Fruit fly (Drosophila melanogaster) whole organism, embryonic: ENCODE measurements around the gene crc.

ENCODE experiments used
- Adf1 ChIP-seq: fragments of 200-800 bp; sonication (Bioruptor generic); IDR thresholded peaks from 2 replicates; pipeline ENCODE4 v1.3.6; 2022; ENCODE audit warnings: missing biosample characterization, missing genetic modification characterization
- C15 ChIP-seq: fragments of 200-800 bp; sonication (Bioruptor generic); IDR thresholded peaks from 3 replicates; pipeline ENCODE4 v1.3.6; 2022; ENCODE audit warnings: missing biosample characterization, missing genetic modification characterization
- CG10209 ChIP-seq: fragments of 200-800 bp; sonication (Bioruptor generic); optimal IDR thresholded peaks from 3 replicates; lab custom pipeline; 2017; ENCODE audit warnings: missing biosample characterization, mild to moderate bottlenecking, missing genetic modification characterization, missing genetic modification reagents
- CG10543 ChIP-seq: fragments of 200-800 bp; sonication (Bioruptor generic); optimal IDR thresholded peaks from 3 replicates; lab custom pipeline; 2017; ENCODE audit warnings: missing biosample characterization, mild to moderate bottlenecking, missing genetic modification characterization, moderate library complexity
- CG10654 ChIP-seq: fragments of 200-800 bp; sonication (Bioruptor generic); optimal IDR thresholded peaks from 2 replicates; lab custom pipeline; 2016; ENCODE audit warnings: missing biosample characterization, missing genetic modification characterization
- CG12104 ChIP-seq: fragments of 200-800 bp; sonication (Bioruptor generic); optimal IDR thresholded peaks from 3 replicates; lab custom pipeline; 2016; ENCODE audit warnings: missing biosample characterization, missing genetic modification characterization
- CG12391 ChIP-seq: fragments of 200-800 bp; sonication (Bioruptor generic); optimal IDR thresholded peaks from 3 replicates; lab custom pipeline; 2018; ENCODE audit warnings: missing biosample characterization, mild to moderate bottlenecking, missing genetic modification characterization, moderate library complexity
- CG13296 ChIP-seq: fragments of 200-800 bp; sonication (Bioruptor generic); optimal IDR thresholded peaks from 3 replicates; lab custom pipeline; 2018; ENCODE audit warnings: missing biosample characterization, mild to moderate bottlenecking, missing genetic modification characterization
- CG14710 ChIP-seq: fragments of 200-800 bp; sonication (Bioruptor generic); optimal IDR thresholded peaks from 3 replicates; lab custom pipeline; 2019; ENCODE audit warnings: missing biosample characterization, mild to moderate bottlenecking, missing genetic modification characterization, moderate library complexity
- CG14965 ChIP-seq: fragments of 200-800 bp; sonication (Bioruptor generic); optimal IDR thresholded peaks from 2 replicates; lab custom pipeline; 2016; ENCODE audit warnings: missing biosample characterization, missing genetic modification characterization, borderline replicate concordance
- CG15011 ChIP-seq: fragments of 200-800 bp; sonication (Bioruptor generic); optimal IDR thresholded peaks from 3 replicates; lab custom pipeline; 2018; ENCODE audit warnings: missing biosample characterization, mild to moderate bottlenecking, missing genetic modification characterization
- CG15514 ChIP-seq: fragments of 200-800 bp; sonication (Bioruptor generic); optimal IDR thresholded peaks from 3 replicates; lab custom pipeline; 2017; ENCODE audit warnings: missing biosample characterization, missing genetic modification characterization, mild to moderate bottlenecking, moderate library complexity, missing genetic modification reagents
- CG1603 ChIP-seq: fragments of 200-800 bp; sonication (Bioruptor generic); optimal IDR thresholded peaks from 2 replicates; lab custom pipeline; 2019; ENCODE audit warnings: missing biosample characterization, mild to moderate bottlenecking, missing genetic modification characterization, moderate library complexity
- CG17829 ChIP-seq: fragments of 200-800 bp; optimal IDR thresholded peaks from 2 replicates; lab custom pipeline; 2019; ENCODE audit warnings: missing biosample characterization, mild to moderate bottlenecking, missing genetic modification characterization, moderate library complexity
- CG2712 ChIP-seq: fragments of 200-800 bp; optimal IDR thresholded peaks from 3 replicates; lab custom pipeline; 2019; ENCODE audit warnings: missing biosample characterization, mild to moderate bottlenecking, missing genetic modification characterization, moderate library complexity
- CG34376 ChIP-seq: fragments of 200-800 bp; sonication (Bioruptor generic); optimal IDR thresholded peaks from 2 replicates; lab custom pipeline; 2018; ENCODE audit warnings: missing biosample characterization, mild to moderate bottlenecking, missing genetic modification characterization
- CG3995 ChIP-seq: fragments of 200-800 bp; sonication (Bioruptor generic); optimal IDR thresholded peaks from 3 replicates; lab custom pipeline; 2016; ENCODE audit warnings: missing biosample characterization, missing genetic modification characterization
- CG4282 ChIP-seq: fragments of 200-800 bp; sonication (Bioruptor generic); optimal IDR thresholded peaks from 2 replicates; lab custom pipeline; 2016; ENCODE audit warnings: missing biosample characterization, missing genetic modification characterization
- CG43689 ChIP-seq: fragments of 200-800 bp; sonication (Bioruptor generic); IDR thresholded peaks from 2 replicates; pipeline ENCODE4 v1.3.6; 2022; ENCODE audit warnings: missing biosample characterization, missing genetic modification characterization
- CG5953 ChIP-seq: fragments of 200-800 bp; sonication (Bioruptor generic); IDR thresholded peaks from 2 replicates; pipeline ENCODE4 v1.3.6; 2022; ENCODE audit warnings: missing biosample characterization, missing genetic modification characterization
- CG6765 ChIP-seq: fragments of 200-800 bp; sonication (Bioruptor generic); optimal IDR thresholded peaks from 3 replicates; lab custom pipeline; 2017; ENCODE audit warnings: missing biosample characterization, mild to moderate bottlenecking, missing genetic modification characterization
- CG7786 ChIP-seq: fragments of 200-800 bp; sonication (Bioruptor generic); optimal IDR thresholded peaks from 2 replicates; lab custom pipeline; 2016; ENCODE audit warnings: missing biosample characterization, missing genetic modification characterization
- CG8089 ChIP-seq: fragments of 200-800 bp; sonication (Bioruptor generic); optimal IDR thresholded peaks from 3 replicates; lab custom pipeline; 2016; ENCODE audit warnings: missing biosample characterization, missing genetic modification characterization
- CG9609 ChIP-seq: fragments of 200-800 bp; sonication (Bioruptor generic); optimal IDR thresholded peaks from 3 replicates; lab custom pipeline; 2016; ENCODE audit warnings: missing biosample characterization, missing genetic modification characterization
- Ets65A ChIP-seq: fragments of 200-800 bp; sonication (Bioruptor generic); peaks from one replicate; lab custom pipeline; 2016; ENCODE audit warnings: missing biosample characterization, missing genetic modification characterization
- Ets97D ChIP-seq: fragments of 200-800 bp; sonication (Bioruptor generic); optimal IDR thresholded peaks from 3 replicates; lab custom pipeline; 2016; ENCODE audit warnings: missing biosample characterization, missing genetic modification characterization
- H2.0 ChIP-seq: fragments of 200-800 bp; sonication (Bioruptor generic); IDR thresholded peaks from 2 replicates; pipeline ENCODE4 v1.3.6; 2022; ENCODE audit warnings: missing biosample characterization, missing genetic modification characterization
- HLHmδ ChIP-seq: fragments of 200-800 bp; sonication (Bioruptor generic); optimal IDR thresholded peaks from 2 replicates; lab custom pipeline; 2018; ENCODE audit warnings: missing biosample characterization, mild to moderate bottlenecking, missing genetic modification characterization, moderate library complexity
- NFAT ChIP-seq: fragments of 200-800 bp; sonication (Bioruptor generic); IDR thresholded peaks from 2 replicates; pipeline ENCODE4 v1.3.6; 2022; ENCODE audit warnings: missing biosample characterization, missing genetic modification characterization
- Nf-YB ChIP-seq: fragments of 200-800 bp; sonication (Bioruptor generic); optimal IDR thresholded peaks from 3 replicates; lab custom pipeline; 2019; ENCODE audit warnings: missing biosample characterization, mild to moderate bottlenecking, missing genetic modification characterization, moderate library complexity
- Optix ChIP-seq: fragments of 200-800 bp; sonication (Bioruptor generic); IDR thresholded peaks from 3 replicates; pipeline ENCODE4 v1.3.6; 2022; ENCODE audit warnings: missing biosample characterization, missing genetic modification characterization
- Poxn ChIP-seq: fragments of 200-800 bp; sonication (Bioruptor generic); IDR thresholded peaks from 2 replicates; pipeline ENCODE4 v1.3.6; 2022; ENCODE audit warnings: missing biosample characterization, missing genetic modification characterization
- Scr ChIP-seq: fragments of 200-800 bp; sonication (Bioruptor generic); IDR thresholded peaks from 2 replicates; pipeline ENCODE4 v1.3.6; 2022; ENCODE audit warnings: missing biosample characterization, missing genetic modification characterization; ENCODE audit not compliant: partially characterized antibody
- Taf1 ChIP-seq: fragments of 200-800 bp; sonication (Bioruptor generic); IDR thresholded peaks from 2 replicates; pipeline ENCODE4 v1.3.6; 2022; ENCODE audit warnings: missing biosample characterization, missing genetic modification characterization
- bab2 ChIP-seq: fragments of 200-800 bp; sonication (Bioruptor generic); optimal IDR thresholded peaks from 2 replicates; lab custom pipeline; 2016; ENCODE audit warnings: missing biosample characterization, missing genetic modification characterization
- btn ChIP-seq: fragments of 200-800 bp; sonication (Bioruptor generic); optimal IDR thresholded peaks from 2 replicates; lab custom pipeline; 2016; ENCODE audit warnings: missing biosample characterization, missing genetic modification characterization
- ems ChIP-seq: fragments of 200-800 bp; sonication (Bioruptor generic); optimal IDR thresholded peaks from 3 replicates; lab custom pipeline; 2016; ENCODE audit warnings: missing biosample characterization, missing genetic modification characterization
- hb ChIP-seq: fragments of 200-800 bp; sonication (Bioruptor generic); IDR thresholded peaks from 3 replicates; pipeline ENCODE4 v1.3.6; 2022; ENCODE audit warnings: missing biosample characterization, missing genetic modification characterization; ENCODE audit not compliant: partially characterized antibody
- lilli ChIP-seq: fragments of 200-800 bp; sonication (Bioruptor generic); optimal IDR thresholded peaks from 3 replicates; lab custom pipeline; 2016; ENCODE audit warnings: missing biosample characterization, missing genetic modification characterization
- lmd ChIP-seq: fragments of 200-800 bp; sonication (Bioruptor generic); IDR thresholded peaks from 2 replicates; pipeline ENCODE4 v1.3.6; 2022; ENCODE audit warnings: missing biosample characterization, missing genetic modification characterization
- nau ChIP-seq: fragments of 200-800 bp; sonication (Bioruptor generic); optimal IDR thresholded peaks from 3 replicates; lab custom pipeline; 2017; ENCODE audit warnings: missing biosample characterization, mild to moderate bottlenecking, missing genetic modification characterization, missing genetic modification reagents
- nerfin-2 ChIP-seq: fragments of 200-800 bp; sonication (Bioruptor generic); IDR thresholded peaks from 2 replicates; pipeline ENCODE4 v1.3.6; 2022; ENCODE audit warnings: missing biosample characterization, missing genetic modification characterization; ENCODE audit not compliant: partially characterized antibody
- pho ChIP-seq: fragments of 200-800 bp; sonication (Bioruptor generic); optimal IDR thresholded peaks from 2 replicates; lab custom pipeline; 2016; ENCODE audit warnings: missing biosample characterization, missing genetic modification characterization
- prd ChIP-seq, 3 experiments: fragments of >200 bp in 2 of 3; fragments of 200-800 bp in 1 of 3; sonication (Bioruptor generic) in 1 of 3; optimal IDR thresholded peaks in 2 of 3; IDR thresholded peaks in 1 of 3; 2 replicates in 2 of 3; 3 replicates in 1 of 3; pipeline versions ENCODE4 v1.3.6 to Lab custom; 2017 to 2022; ENCODE audit warnings: missing biosample characterization in 1 of 3, missing genetic modification characterization in 1 of 3
- salm ChIP-seq: fragments of 200-800 bp; sonication (Bioruptor generic); optimal IDR thresholded peaks from 2 replicates; lab custom pipeline; 2018; ENCODE audit warnings: missing biosample characterization, mild to moderate bottlenecking, missing genetic modification characterization
- ssp ChIP-seq: fragments of 200-800 bp; sonication (Bioruptor generic); IDR thresholded peaks from 2 replicates; pipeline ENCODE4 v1.3.6; 2022; ENCODE audit warnings: missing biosample characterization, missing genetic modification characterization
- tup ChIP-seq: fragments of 200-800 bp; sonication (Bioruptor generic); optimal IDR thresholded peaks from 2 replicates; lab custom pipeline; 2016; ENCODE audit warnings: missing biosample characterization, mild to moderate bottlenecking, missing genetic modification characterization, moderate library complexity
- unpg ChIP-seq: fragments of 200-800 bp; sonication (Bioruptor generic); optimal IDR thresholded peaks from 3 replicates; lab custom pipeline; 2018; ENCODE audit warnings: missing biosample characterization, mild to moderate bottlenecking, missing genetic modification characterization, moderate library complexity
- yki ChIP-seq: fragments of >200 bp; optimal IDR thresholded peaks from 3 replicates; lab custom pipeline; 2018
- z ChIP-seq: fragments of 200-800 bp; sonication (Bioruptor generic); IDR thresholded peaks from 3 replicates; pipeline ENCODE4 v1.3.6; 2022; ENCODE audit warnings: missing biosample characterization, missing genetic modification characterization
- zen2 ChIP-seq: fragments of 200-800 bp; sonication (Bioruptor generic); IDR thresholded peaks from 3 replicates; pipeline ENCODE4 v1.3.6; 2022; ENCODE audit warnings: missing biosample characterization, missing genetic modification characterization; ENCODE audit not compliant: partially characterized antibody
- zfh2 ChIP-seq: fragments of 200-800 bp; sonication (Bioruptor generic); optimal IDR thresholded peaks from 2 replicates; lab custom pipeline; 2016; ENCODE audit warnings: missing biosample characterization, missing genetic modification characterization

Gene crc

dm6 chr2L:21262832-21263231, 47.8 kb upstream of the crc start, which contains the start of gene CG8671 (continued):
- peak; percentile 33 for TF ChIP-seq lilli
- no peak for TF ChIP-seq CG9609 (GFP tag; lab: Kevin White, UChicago)
- TF ChIP-seq nerfin-2 (GFP tag; lab: Robert Waterston, UW), result no peak
- no peak for TF ChIP-seq C15
- no peak for TF ChIP-seq CG3995
- TF ChIP-seq unpg (GFP tag; lab: Kevin White, UChicago), result peak; percentile 17
- no peak for TF ChIP-seq btn (GFP tag; lab: Kevin White, UChicago)
- 0 out of 2 replicates have a peak, but pooled peaks have one; percentile 6 for TF ChIP-seq Scr
- TF ChIP-seq CG12104 (GFP tag; lab: Kevin White, UChicago), result no peak
- no peak for TF ChIP-seq CG17829
- TF ChIP-seq Nf-YB, result no peak
- no peak for TF ChIP-seq lmd (GFP tag; lab: Robert Waterston, UW)
- TF ChIP-seq CG15011 (GFP tag; lab: Kevin White, UChicago), result no peak
- peak; percentile 35 for TF ChIP-seq CG14710 (tag; lab: Kevin White, UChicago)
- no peak for TF ChIP-seq NFAT (GFP tag; lab: Robert Waterston, UW)
- TF ChIP-seq Ets97D (GFP tag; lab: Kevin White, UChicago), result peak; percentile 44
- no peak for TF ChIP-seq CG43689 (GFP tag; lab: Robert Waterston, UW)
- peak; percentile 19; the same call in 1 of the 2 replicates for TF ChIP-seq ssp (GFP tag; lab: Robert Waterston, UW)
- peak; percentile 27 for TF ChIP-seq CG2712 (tag; lab: Kevin White, UChicago)
- TF ChIP-seq Optix (GFP tag; lab: Robert Waterston, UW), result no peak
- TF ChIP-seq CG14965 (GFP tag; lab: Kevin White, UChicago), result no peak
- no peak for TF ChIP-seq H2.0 (GFP tag; lab: Robert Waterston, UW)
- no peak for TF ChIP-seq Adf1 (GFP tag; lab: Robert Waterston, UW)
- TF ChIP-seq CG10543 (GFP tag; lab: Kevin White, UChicago), result no peak
- no peak for TF ChIP-seq hb (GFP tag; lab: Robert Waterston, UW)
- TF ChIP-seq CG6765 (GFP tag; lab: Kevin White, UChicago), result peak; percentile 31
- no peak for TF ChIP-seq HLHmδ (GFP tag; lab: Kevin White, UChicago)
- no peak for TF ChIP-seq ems (GFP tag; lab: Kevin White, UChicago)
- no peak for TF ChIP-seq CG8089 (GFP tag; lab: Kevin White, UChicago)
- no peak for TF ChIP-seq nau (GFP tag; lab: Kevin White, UChicago)
- no peak for TF ChIP-seq CG10654 (GFP tag; lab: Kevin White, UChicago)
- TF ChIP-seq CG13296 (GFP tag; lab: Kevin White, UChicago), result no peak
- TF ChIP-seq CG7786, result no peak
- TF ChIP-seq tup (GFP tag; lab: Kevin White, UChicago), result no peak
- no peak for TF ChIP-seq salm (tag; lab: Kevin White, UChicago)
- TF ChIP-seq CG5953, result no peak
- TF ChIP-seq zfh2 (GFP tag; lab: Kevin White, UChicago), result no peak
- TF ChIP-seq CG10209 (GFP tag; lab: Kevin White, UChicago), result no peak
- no peak for TF ChIP-seq bab2 (GFP tag; lab: Kevin White, UChicago)
- TF ChIP-seq Poxn, result no peak
- TF ChIP-seq prd (optimal IDR thresholded peaks at IDR 0.05; lab: Kevin White, UChicago), result no peak
- TF ChIP-seq prd (GFP tag; IDR thresholded peaks at IDR 0.05; lab: Robert Waterston, UW), result no peak
- TF ChIP-seq z (GFP tag; lab: Robert Waterston, UW), result no peak
- TF ChIP-seq CG12391 (tag; lab: Kevin White, UChicago), result peak; percentile 30
- TF ChIP-seq Ets65A (GFP tag; lab: Kevin White, UChicago), result peak; percentile 19
- no peak for TF ChIP-seq Taf1 (GFP tag; lab: Robert Waterston, UW)
- TF ChIP-seq CG15514 (GFP tag; lab: Kevin White, UChicago), result peak; percentile 40
- no peak for TF ChIP-seq pho (GFP tag; lab: Kevin White, UChicago)
- no peak for TF ChIP-seq CG4282
- TF ChIP-seq yki (lab: Kevin White, UChicago), result no peak
- no peak for TF ChIP-seq CG34376 (GFP tag; lab: Kevin White, UChicago)
- TF ChIP-seq zen2 (GFP tag; lab: Robert Waterston, UW), result no peak
- TF ChIP-seq CG1603 (tag; lab: Kevin White, UChicago), result peak; percentile 62
